Fruit fly (Drosophila melanogaster) whole organism, larva: ENCODE results near the gene rod.

Experiments
- noc ChIP-seq: fragments of 200-800 bp; sonication (Bioruptor generic); optimal IDR thresholded peaks from 3 replicates; lab custom pipeline; 2019; ENCODE audit warnings: missing biosample characterization, mild to moderate bottlenecking, missing genetic modification characterization, moderate library complexity

The rod gene

DNA sequence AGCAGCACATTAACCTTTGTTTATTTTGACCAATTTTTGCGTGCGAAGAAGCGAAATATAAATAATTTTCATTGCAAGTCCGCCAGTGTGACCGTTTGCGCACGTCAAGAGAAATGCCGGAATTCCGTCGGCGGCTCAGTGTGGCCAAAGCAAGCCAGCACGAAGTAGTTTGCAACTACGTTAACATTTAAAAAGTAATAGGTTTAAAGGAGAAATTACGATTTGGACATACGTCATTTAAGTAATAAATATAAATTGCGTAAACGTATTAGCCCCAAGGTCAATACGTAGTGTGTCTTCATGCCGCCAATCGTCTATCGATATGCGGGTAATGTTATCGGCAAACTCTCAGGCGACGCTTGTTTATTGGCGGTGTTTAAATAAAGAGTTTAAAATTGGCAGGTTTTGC is at the start of gene rod, which contains the start of gene pygo:
rod (plus strand) TSS at position 366 of the 409 bp plus-strand sequence.
pygo (minus strand) TSS at position 114 of the 409 bp plus-strand sequence.
- TF ChIP-seq noc (tag; lab: Kevin White, UChicago) = no peak

DNA sequence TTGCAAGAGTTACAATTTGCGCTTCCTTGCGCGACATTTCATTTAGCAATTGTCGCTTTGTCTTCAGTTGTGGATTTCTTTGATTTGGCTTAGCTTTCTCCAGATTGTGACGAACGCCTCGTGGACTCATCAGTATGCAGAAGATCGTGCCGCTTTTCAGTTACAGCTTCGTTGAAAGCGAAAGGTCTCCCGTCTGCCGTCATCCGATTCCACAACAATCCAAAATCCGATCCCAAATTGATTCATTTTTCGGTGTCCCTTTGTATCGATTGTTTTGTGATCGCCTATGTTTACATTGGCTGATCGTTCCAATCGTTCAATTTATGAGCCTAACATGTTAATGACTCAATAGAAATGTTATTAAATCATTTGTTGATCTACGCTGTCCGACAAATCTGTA is 38.8 kb upstream of the rod start:
- TF ChIP-seq noc (tag; lab: Kevin White, UChicago) = no peak

DNA sequence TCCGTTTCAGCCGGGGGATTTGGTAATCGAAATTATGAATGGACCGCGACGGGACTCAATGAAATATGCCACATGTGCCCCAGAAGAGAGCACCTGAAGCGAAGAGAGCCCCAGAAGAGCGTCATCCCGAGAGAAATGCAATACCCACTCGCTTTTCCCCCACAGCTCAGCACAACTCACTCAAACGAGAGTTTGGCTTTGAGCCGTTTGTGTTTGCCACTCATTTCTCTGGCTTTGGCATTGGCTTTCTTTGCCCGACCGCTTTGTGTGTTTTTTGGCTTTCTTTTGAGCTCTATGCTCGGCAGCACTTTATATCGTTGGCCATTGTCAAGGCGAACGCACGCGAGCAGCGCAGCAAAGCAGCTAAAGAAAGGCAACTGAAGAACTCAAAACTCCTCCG is 38.0 kb upstream of the rod start, which contains the start of gene nyo:
nyo (plus strand) TSS at position 312 of the 400 bp plus-strand sequence.
- no peak for TF ChIP-seq noc (tag; lab: Kevin White, UChicago)

DNA sequence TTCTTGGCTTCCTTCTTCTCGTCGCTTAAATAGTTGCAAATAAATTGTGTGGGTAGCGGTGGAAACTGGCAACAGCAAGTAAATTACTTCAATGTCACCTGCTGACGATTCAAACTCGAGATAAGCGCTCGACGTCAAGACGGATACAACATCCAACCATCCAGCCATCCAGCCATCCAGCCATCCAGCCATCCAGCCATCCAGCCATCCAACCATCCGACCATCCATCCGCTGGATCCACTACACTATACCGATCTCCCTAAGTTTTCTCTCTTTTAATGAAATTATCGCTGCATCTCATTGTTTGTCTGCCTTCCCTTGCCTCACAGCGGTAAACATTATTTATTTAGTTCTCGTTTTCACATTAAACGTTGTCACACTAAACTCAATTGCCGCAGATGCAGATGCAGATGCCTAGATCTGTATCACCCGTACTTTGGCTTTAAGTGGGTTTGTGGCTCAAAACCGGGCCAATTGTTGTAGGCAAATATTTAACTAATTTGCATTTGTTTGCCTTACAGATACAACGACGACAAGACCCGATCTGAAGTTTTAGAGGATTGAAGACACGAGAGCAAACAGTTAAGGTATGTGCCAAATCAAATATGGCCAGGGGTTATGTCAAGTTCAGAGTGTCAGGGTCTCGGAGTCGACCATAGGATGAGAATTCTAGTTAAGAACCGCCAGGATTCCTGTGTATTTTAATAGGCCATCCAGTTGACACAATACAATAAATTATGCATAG is 31.8 kb upstream of the rod start:
- TF ChIP-seq noc (tag; lab: Kevin White, UChicago) = no peak

DNA sequence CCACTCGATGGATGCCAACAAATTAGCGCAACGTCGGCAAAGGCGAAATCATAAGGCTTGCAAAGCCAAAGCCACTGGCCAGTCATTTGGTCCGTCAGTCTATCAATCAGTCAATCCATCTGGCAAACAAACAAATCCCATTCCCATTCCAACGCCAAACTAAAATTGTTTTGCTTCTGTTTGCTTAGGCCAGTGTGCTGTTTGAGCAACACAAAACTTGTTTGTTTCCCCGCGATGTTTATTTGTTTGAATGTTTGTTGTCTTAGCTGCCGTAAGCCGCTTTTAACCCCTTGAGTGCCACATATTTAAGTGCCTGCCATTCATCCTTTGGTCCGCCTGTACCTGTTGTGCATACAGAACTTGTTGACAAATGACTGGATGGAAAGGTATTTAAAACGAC is 29.8 kb upstream of the rod start:
- no peak for TF ChIP-seq noc (tag; lab: Kevin White, UChicago)

DNA sequence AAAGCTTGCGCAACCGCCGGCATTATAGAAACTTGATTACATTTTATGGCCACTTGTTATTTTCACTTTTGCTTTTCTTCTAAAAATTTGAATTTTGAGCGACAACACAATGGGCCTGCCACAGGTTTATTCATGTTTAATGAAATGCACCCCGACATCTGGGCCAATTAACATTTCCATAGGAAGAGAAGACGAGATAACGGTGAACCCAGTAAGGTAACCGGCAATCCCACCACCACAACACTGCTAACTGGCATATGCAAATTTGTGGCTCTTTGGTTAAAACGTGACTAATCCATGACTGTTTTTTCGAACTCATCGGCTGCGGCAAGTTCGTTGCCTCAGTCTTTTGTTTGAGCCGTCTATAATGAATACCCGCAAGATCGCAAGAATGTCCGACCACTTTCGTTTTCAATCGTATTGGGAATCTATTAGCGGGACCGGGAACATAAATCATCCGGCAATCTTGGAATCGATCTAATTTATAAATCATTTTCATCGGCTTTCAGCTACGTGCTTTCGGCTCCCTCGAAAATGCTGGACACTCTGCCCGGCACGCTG is 22.0 kb upstream of the rod start:
- TF ChIP-seq noc (tag; lab: Kevin White, UChicago) = no peak

DNA sequence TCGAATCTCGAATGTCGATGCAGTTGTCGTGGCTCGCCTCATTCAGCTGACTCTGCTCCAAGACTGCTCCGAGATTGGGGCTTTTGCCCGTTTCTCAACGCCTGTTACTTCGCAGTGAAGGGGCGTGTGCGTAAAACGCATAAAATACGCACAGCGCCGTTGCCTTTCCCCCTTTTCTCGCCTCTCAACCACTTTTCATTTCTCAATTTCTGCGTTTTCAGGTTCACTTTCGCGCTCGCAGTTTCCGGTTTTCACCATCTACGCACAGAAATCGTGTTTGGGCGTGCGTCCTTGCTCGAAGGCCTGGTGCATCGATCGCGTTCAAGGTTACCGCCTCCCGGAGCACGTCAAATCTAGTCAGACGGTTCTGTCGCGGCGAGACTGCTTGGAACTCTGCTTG is 21.0 kb upstream of the rod start:
- TF ChIP-seq noc (tag; lab: Kevin White, UChicago) = no peak

DNA sequence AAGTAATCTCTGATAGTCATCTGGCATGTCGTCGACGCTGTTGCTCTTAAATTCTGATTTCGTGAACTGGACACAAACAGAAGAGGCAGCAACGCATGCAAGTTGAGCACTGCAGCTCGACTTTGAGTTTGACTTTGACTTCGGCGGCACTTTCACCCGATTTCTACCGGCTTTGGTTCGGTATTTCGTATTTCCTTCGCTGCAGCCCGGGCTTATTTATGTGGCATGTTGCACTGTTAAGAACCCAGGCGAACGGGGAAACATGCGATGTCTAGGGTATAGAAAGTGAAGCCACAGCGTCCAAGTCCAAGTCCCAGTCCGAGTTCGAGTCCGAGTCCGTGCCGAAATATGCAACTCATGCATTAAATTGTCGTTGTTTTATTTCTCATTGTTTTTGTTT is 16.6 kb upstream of the rod start:
- TF ChIP-seq noc (tag; lab: Kevin White, UChicago) = no peak

DNA sequence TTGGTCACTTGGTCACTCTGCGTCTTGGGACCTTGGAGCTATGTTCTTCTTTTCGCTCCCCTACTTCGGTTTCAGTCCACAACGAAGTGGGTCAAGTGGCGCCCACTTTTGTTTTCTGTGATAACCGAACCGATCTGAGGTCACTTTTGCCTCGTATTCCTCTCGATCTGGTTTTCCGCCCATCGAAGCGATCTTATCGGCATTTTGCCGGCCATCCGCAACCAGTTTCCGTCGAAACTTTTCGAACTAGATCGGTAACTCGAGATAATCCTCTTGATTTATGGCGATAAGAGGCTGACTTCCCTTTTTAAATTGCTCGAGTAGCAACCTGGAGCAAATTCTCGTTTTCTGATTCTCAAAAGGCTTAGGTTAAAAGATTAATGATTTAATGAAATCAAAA is 16.2 kb upstream of the rod start:
- no peak for TF ChIP-seq noc (tag; lab: Kevin White, UChicago)

DNA sequence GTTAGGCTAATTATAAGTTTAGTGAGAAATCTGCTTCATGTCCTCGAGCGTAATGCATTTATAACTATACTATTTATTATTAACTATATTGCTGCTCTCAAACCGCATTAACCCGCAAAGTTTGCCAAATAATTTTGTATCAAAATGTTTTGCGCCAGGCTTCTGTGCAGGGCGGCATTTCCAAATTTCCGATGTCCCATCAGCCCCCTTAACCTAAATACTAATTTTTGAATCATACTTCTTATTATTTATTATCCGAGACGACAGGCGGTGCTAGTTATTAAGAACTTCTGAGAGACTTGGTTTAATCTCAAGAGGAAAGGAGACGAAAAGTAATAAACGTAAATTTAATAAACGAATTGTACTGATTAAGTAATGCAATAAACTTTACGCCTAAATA is 15.0 kb upstream of the rod start:
- TF ChIP-seq noc (tag; lab: Kevin White, UChicago) = no peak

DNA sequence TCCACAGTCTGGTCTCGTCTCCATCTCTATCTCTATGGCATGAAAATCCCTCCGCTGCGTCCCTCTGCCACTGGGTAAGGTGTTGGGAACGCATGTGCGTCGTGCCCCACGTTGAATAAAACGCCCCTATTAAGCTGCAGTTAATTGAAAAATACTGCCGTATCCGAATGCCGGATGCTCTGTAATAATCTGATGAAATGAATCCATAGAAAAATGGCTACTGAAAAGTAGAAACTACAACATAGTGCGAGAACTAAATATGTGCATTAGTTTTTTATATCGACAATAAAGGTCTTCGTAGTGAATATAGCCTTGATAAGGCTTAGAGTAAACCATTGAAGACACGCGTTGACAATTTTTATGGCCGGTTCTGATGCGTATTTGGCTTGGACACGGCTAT is 14.0 kb upstream of the rod start:
- no peak for TF ChIP-seq noc (tag; lab: Kevin White, UChicago)

DNA sequence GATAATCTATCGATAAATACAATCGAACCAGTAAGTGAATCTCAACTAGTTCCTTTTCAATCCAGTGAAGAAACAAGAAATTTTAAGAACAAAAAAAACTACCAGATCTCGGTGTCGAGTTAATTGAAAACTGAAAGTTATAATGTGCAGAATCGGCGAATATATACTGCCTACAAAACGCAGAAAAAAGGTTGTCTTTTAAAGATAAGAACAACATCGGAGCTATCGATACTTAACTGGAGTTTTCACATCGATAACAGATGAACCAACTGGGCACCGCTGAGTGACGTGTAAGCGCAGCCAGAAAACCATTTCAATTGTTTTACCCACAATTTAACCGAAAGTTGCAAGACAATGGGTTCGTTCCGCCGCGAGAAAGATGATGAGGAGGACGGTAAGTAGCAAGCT is 8.9 kb upstream of the rod start, which contains the start of gene gammaCOP:
gammaCOP (plus strand) TSS at position 259 of the 408 bp plus-strand sequence.
- TF ChIP-seq noc (tag; lab: Kevin White, UChicago) = no peak

DNA sequence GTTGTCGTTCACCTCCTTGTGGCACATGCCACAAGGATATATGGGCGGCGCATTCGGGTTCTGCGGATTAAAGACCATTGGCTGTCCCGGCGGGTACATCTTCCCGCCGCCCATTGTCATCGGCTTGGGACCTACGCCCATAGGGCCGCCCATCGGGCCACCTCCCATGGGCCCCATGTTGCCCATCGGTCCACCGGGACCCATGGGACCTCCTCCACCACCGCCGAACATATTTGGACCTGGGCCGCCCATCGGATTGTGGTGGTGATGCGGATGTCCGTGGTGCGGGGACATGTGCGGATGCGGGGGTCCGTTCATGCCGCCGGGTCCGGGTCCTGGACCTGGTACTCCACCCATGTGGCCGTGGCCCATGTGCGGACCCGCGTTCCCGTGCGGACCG is 3.4 kb upstream of the rod start:
- TF ChIP-seq noc (tag; lab: Kevin White, UChicago) = no peak

DNA sequence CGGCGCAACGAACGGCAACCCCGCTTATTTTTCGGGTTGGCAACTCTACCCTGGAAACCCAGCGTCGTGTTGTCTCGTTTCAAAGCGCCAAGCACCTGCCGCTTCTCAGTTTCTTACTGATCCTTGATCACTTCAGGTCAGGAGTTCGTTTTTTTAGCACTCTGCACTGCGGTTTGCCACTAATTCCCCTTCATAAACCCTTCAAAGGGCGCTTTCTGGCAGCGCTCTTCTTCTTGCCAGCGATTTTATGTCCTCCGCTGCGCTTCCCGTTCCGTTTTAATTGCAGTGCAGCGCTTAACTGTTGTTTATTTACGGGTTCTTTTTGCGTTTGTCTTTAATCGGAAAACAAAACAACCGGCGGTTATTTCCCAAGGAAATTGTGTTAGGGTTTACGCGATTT is 719 bp upstream of the rod start:
- no peak for TF ChIP-seq noc (tag; lab: Kevin White, UChicago)

DNA sequence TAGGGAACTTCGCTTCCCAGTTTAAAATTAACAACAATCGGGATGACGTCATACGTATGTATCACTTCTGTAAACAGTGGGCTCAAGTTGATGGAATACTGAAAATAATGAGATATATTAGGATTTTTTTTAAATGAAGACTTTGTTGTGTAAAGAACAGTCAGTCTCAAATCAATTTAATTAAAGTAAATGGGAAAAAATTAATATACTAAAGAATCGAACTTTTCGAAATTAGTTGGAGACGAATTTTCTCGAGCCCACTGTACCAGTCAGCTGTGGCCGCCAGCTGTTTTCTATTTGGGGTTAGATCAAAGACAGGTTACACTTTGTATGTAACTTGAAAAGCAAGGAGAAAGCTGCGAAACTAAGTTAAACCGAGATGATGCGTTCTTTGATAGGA is 7.6 kb downstream of the rod start, which contains the start of gene CG1635:
CG1635 (plus strand) TSS at position 300 of the 400 bp plus-strand sequence.
- peak; percentile 100 for TF ChIP-seq noc (tag; lab: Kevin White, UChicago)

DNA sequence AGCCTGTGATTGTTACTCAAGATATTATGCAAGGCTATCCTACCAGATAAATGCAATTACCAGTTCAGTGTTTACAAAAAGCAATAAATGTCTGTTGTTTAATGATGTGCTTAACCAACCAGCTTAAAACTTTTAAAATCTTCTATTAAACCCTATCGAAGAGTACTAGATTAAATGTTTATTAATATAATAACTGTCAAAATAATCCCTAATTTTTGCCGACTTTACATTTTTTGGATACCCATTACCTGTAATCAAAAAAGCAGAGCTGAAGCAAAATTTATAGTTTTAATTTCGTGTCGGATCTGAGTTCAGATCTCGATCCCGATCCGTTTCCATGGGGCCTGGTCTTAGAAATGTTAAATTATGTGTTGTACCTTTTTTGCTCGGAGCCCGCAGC is 9.5 kb downstream of the rod start, which contains the start of gene CG1638:
CG1638 (plus strand) TSS at position 301 of the 400 bp plus-strand sequence.
- no peak for TF ChIP-seq noc (tag; lab: Kevin White, UChicago)
